Fruit fly (Drosophila melanogaster): Measurements from ENCODE around the gene CG32436.

DNA sequence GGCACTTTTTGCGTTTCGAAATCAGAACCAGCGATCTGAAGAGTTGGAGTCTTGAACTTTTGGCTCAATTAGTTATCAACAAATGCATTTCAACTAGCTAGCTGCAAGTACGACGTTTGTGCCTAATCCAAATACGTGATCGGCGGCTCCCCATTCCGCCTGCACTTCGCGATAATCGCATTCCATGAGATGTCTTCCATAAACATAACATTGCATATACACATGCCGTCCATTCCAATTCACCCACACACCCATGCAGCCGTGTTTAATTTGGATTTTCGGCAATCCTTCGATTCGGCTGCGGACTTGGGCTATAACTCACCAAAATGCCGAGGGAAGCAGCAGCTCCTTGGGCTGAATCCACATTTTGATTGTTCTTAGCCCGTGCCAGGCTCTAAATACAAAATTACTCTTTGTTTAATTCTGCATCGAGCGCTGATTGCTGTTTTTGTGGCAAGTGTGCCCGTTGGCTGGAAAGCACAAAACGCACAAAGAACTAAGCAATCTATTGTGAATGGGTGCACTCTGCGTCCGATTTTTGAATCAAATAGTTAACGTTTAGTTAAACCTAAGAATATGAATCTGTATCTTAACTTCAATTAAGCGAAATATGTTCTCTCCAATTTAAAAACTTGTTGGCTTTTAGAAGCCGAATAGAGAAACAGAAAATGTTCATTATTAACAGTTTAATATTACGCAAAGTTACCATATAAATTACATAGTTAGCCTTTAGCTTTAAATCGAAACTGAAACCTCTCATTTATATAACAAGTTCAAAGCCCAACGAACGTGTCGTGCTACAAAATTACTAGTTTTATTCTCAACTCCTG, at the start of gene CG32436, which contains the start of gene Tbc1d8-9:
- no peak for TF ChIP-seq EcR (GFP tag; optimal IDR thresholded peaks at IDR 0.05)
- no peak for TF ChIP-seq usp (GFP tag; optimal IDR thresholded peaks at IDR 0.05)
- TF ChIP-seq CG8478 (optimal IDR thresholded peaks at IDR 0.05): no peak
- no peak for TF ChIP-seq Dll (optimal IDR thresholded peaks at IDR 0.05)
- TF ChIP-seq psq (optimal IDR thresholded peaks at IDR 0.05): no peak
- TF ChIP-seq pan (optimal IDR thresholded peaks at IDR 0.05): no peak
